Fruit fly (Drosophila melanogaster) whole organism, embryonic: ENCODE measurements around the gene CG42578.

ENCODE experiments used
- Adf1 ChIP-seq: fragments of 200-800 bp; sonication (Bioruptor generic); IDR thresholded peaks from 2 replicates; pipeline ENCODE4 v1.3.6; 2022; ENCODE audit warnings: missing biosample characterization, missing genetic modification characterization
- Antp ChIP-seq: fragments of 200-800 bp; sonication (Bioruptor generic); optimal IDR thresholded peaks from 3 replicates; lab custom pipeline; 2016; ENCODE audit warnings: missing biosample characterization, missing genetic modification characterization
- CG10979 ChIP-seq: fragments of 200-800 bp; sonication (Bioruptor generic); optimal IDR thresholded peaks from 2 replicates; lab custom pipeline; 2018; ENCODE audit warnings: missing biosample characterization, mild to moderate bottlenecking, missing genetic modification characterization, moderate library complexity
- CG13624 ChIP-seq: fragments of 200-800 bp; sonication (Bioruptor generic); optimal IDR thresholded peaks from 2 replicates; lab custom pipeline; 2016; ENCODE audit warnings: missing biosample characterization, missing genetic modification characterization
- CG13894 ChIP-seq: fragments of 200-800 bp; sonication (Bioruptor generic); optimal IDR thresholded peaks from 3 replicates; lab custom pipeline; 2018; ENCODE audit warnings: missing biosample characterization, mild to moderate bottlenecking, missing genetic modification characterization, moderate library complexity
- CG14014 ChIP-seq: fragments of 200-800 bp; sonication (Bioruptor generic); IDR thresholded peaks from 2 replicates; pipeline ENCODE4 v1.3.6; 2022; ENCODE audit warnings: missing biosample characterization, missing genetic modification characterization
- CG15269 ChIP-seq: fragments of 200-800 bp; sonication (Bioruptor generic); optimal IDR thresholded peaks from 2 replicates; lab custom pipeline; 2018; ENCODE audit warnings: missing biosample characterization, mild to moderate bottlenecking, missing genetic modification characterization, moderate library complexity
- CG18262 ChIP-seq: fragments of 200-800 bp; optimal IDR thresholded peaks from 3 replicates; lab custom pipeline; 2019; ENCODE audit warnings: missing biosample characterization, mild to moderate bottlenecking, missing genetic modification characterization, moderate library complexity
- CG2202 ChIP-seq: fragments of 200-800 bp; sonication (Bioruptor generic); optimal IDR thresholded peaks from 2 replicates; lab custom pipeline; 2018; ENCODE audit warnings: missing biosample characterization, mild to moderate bottlenecking, missing genetic modification characterization
- CG2678 ChIP-seq: fragments of 200-800 bp; sonication (Bioruptor generic); optimal IDR thresholded peaks from 3 replicates; lab custom pipeline; 2019; ENCODE audit warnings: missing biosample characterization, mild to moderate bottlenecking, missing genetic modification characterization, moderate library complexity
- CG30403 ChIP-seq: fragments of 200-800 bp; sonication (Bioruptor generic); optimal IDR thresholded peaks from 3 replicates; lab custom pipeline; 2016; ENCODE audit warnings: missing biosample characterization, missing genetic modification characterization
- CG32767 ChIP-seq: fragments of 200-800 bp; sonication (Bioruptor generic); IDR thresholded peaks from 2 replicates; pipeline ENCODE4 v1.3.6; 2022; ENCODE audit warnings: missing biosample characterization, missing genetic modification characterization
- CG34376 ChIP-seq: fragments of 200-800 bp; sonication (Bioruptor generic); optimal IDR thresholded peaks from 2 replicates; lab custom pipeline; 2018; ENCODE audit warnings: missing biosample characterization, mild to moderate bottlenecking, missing genetic modification characterization
- CG5245 ChIP-seq: fragments of 200-800 bp; sonication (Bioruptor generic); optimal IDR thresholded peaks from 3 replicates; lab custom pipeline; 2016; ENCODE audit warnings: missing biosample characterization, missing genetic modification characterization
- CG6791 ChIP-seq: fragments of 200-800 bp; sonication (Bioruptor generic); IDR thresholded peaks from 3 replicates; pipeline ENCODE4 v1.3.6; 2022; ENCODE audit warnings: missing biosample characterization, missing genetic modification characterization; ENCODE audit not compliant: partially characterized antibody
- CG7357 ChIP-seq: fragments of 200-800 bp; sonication (Bioruptor generic); IDR thresholded peaks from 3 replicates; pipeline ENCODE4 v1.3.6; 2022; ENCODE audit warnings: missing biosample characterization, missing genetic modification characterization
- CG7839 ChIP-seq: fragments of 200-800 bp; sonication (Bioruptor generic); optimal IDR thresholded peaks from 3 replicates; lab custom pipeline; 2018; ENCODE audit warnings: missing biosample characterization, mild to moderate bottlenecking, missing genetic modification characterization, moderate library complexity
- CG8924 ChIP-seq: fragments of 200-800 bp; optimal IDR thresholded peaks from 3 replicates; lab custom pipeline; 2019; ENCODE audit warnings: missing biosample characterization, mild to moderate bottlenecking, missing genetic modification characterization, moderate library complexity
- CG9817 ChIP-seq: fragments of 200-800 bp; sonication (Bioruptor generic); optimal IDR thresholded peaks from 2 replicates; lab custom pipeline; 2018; ENCODE audit warnings: missing biosample characterization, mild to moderate bottlenecking, missing genetic modification characterization, moderate library complexity
- E2f2 ChIP-seq: fragments of 200-800 bp; sonication (Bioruptor generic); IDR thresholded peaks from 2 replicates; pipeline ENCODE4 v1.3.6; 2022; ENCODE audit warnings: missing biosample characterization, missing genetic modification characterization
- H2.0 ChIP-seq: fragments of 200-800 bp; sonication (Bioruptor generic); IDR thresholded peaks from 2 replicates; pipeline ENCODE4 v1.3.6; 2022; ENCODE audit warnings: missing biosample characterization, missing genetic modification characterization
- HLH54F ChIP-seq: fragments of 200-800 bp; sonication (Bioruptor generic); optimal IDR thresholded peaks from 3 replicates; lab custom pipeline; 2016; ENCODE audit warnings: missing biosample characterization, missing genetic modification characterization
- HmgZ ChIP-seq: fragments of 200-800 bp; sonication (Bioruptor generic); optimal IDR thresholded peaks from 2 replicates; lab custom pipeline; 2018; ENCODE audit warnings: missing biosample characterization, mild to moderate bottlenecking, missing genetic modification characterization
- Hmr ChIP-seq: fragments of 200-800 bp; sonication (Bioruptor generic); optimal IDR thresholded peaks from 3 replicates; lab custom pipeline; 2017; ENCODE audit warnings: mild to moderate bottlenecking, missing biosample characterization, missing genetic modification reagents, missing genetic modification characterization
- Myb ChIP-seq: fragments of 200-800 bp; sonication (Bioruptor generic); optimal IDR thresholded peaks from 2 replicates; lab custom pipeline; 2016; ENCODE audit warnings: missing biosample characterization, missing genetic modification characterization
- Nf-YA ChIP-seq: fragments of 200-800 bp; sonication (Bioruptor generic); IDR thresholded peaks from 2 replicates; pipeline ENCODE4 v1.3.6; 2022; ENCODE audit warnings: missing biosample characterization, missing genetic modification characterization
- Usf ChIP-seq: fragments of 200-800 bp; sonication (Bioruptor generic); optimal IDR thresholded peaks from 2 replicates; lab custom pipeline; 2017; ENCODE audit warnings: missing genotype, missing biosample characterization, missing genetic modification characterization
- Vsx1 ChIP-seq: fragments of 200-800 bp; sonication (Bioruptor generic); optimal IDR thresholded peaks from 2 replicates; lab custom pipeline; 2017; ENCODE audit warnings: missing biosample characterization, mild to moderate bottlenecking, missing genetic modification characterization, missing genetic modification reagents
- bab2 ChIP-seq: fragments of 200-800 bp; sonication (Bioruptor generic); optimal IDR thresholded peaks from 2 replicates; lab custom pipeline; 2016; ENCODE audit warnings: missing biosample characterization, missing genetic modification characterization
- ci ChIP-seq: fragments of 200-800 bp; sonication (Bioruptor generic); IDR thresholded peaks from 3 replicates; pipeline ENCODE4 v1.3.6; 2022; ENCODE audit warnings: missing biosample characterization, missing genetic modification characterization
- cwo ChIP-seq: fragments of 200-800 bp; sonication (Bioruptor generic); optimal IDR thresholded peaks from 3 replicates; lab custom pipeline; 2017; ENCODE audit warnings: missing biosample characterization, missing genetic modification characterization, mild to moderate bottlenecking, moderate library complexity, missing genetic modification reagents
- danr ChIP-seq: fragments of 200-800 bp; sonication (Bioruptor generic); IDR thresholded peaks from 2 replicates; pipeline ENCODE4 v1.3.6; 2022; ENCODE audit warnings: missing biosample characterization, missing genetic modification characterization
- dysf ChIP-seq: fragments of 200-800 bp; sonication (Bioruptor generic); IDR thresholded peaks from 3 replicates; pipeline ENCODE4 v1.3.6; 2022; ENCODE audit warnings: missing biosample characterization, missing genetic modification characterization
- exex ChIP-seq: fragments of 200-800 bp; sonication (Bioruptor generic); optimal IDR thresholded peaks from 4 replicates; lab custom pipeline; 2018; ENCODE audit warnings: missing biosample characterization, mild to moderate bottlenecking, missing genetic modification characterization, moderate library complexity
- eyg ChIP-seq: fragments of 200-800 bp; sonication (Bioruptor generic); optimal IDR thresholded peaks from 3 replicates; lab custom pipeline; 2016; ENCODE audit warnings: missing biosample characterization, missing genetic modification characterization
- fd3F ChIP-seq: fragments of 200-800 bp; sonication (Bioruptor generic); optimal IDR thresholded peaks from 2 replicates; lab custom pipeline; 2018; ENCODE audit warnings: missing biosample characterization, mild to moderate bottlenecking, missing genetic modification characterization, moderate library complexity
- fu2 ChIP-seq: fragments of 200-800 bp; sonication (Bioruptor generic); optimal IDR thresholded peaks from 2 replicates; lab custom pipeline; 2016; ENCODE audit warnings: missing biosample characterization, missing genetic modification characterization
- gcm2 ChIP-seq: fragments of 200-800 bp; sonication (Bioruptor generic); optimal IDR thresholded peaks from 2 replicates; lab custom pipeline; 2016; ENCODE audit warnings: missing biosample characterization, missing genetic modification characterization
- gro ChIP-seq: fragments of 200-800 bp; sonication (Bioruptor generic); optimal IDR thresholded peaks from 2 replicates; lab custom pipeline; 2016; ENCODE audit warnings: missing biosample characterization, missing genetic modification characterization
- lab ChIP-seq: fragments of 200-800 bp; sonication (Bioruptor generic); optimal IDR thresholded peaks from 3 replicates; lab custom pipeline; 2017; ENCODE audit warnings: missing biosample characterization, missing genetic modification characterization, mild to moderate bottlenecking, moderate library complexity, missing genetic modification reagents
- oc ChIP-seq: fragments of 200-800 bp; sonication (Bioruptor generic); optimal IDR thresholded peaks from 2 replicates; lab custom pipeline; 2018; ENCODE audit warnings: missing biosample characterization, mild to moderate bottlenecking, missing genetic modification characterization, moderate library complexity
- pho ChIP-seq: fragments of 200-800 bp; sonication (Bioruptor generic); optimal IDR thresholded peaks from 2 replicates; lab custom pipeline; 2016; ENCODE audit warnings: missing biosample characterization, missing genetic modification characterization
- rib ChIP-seq: fragments of 200-800 bp; sonication (Bioruptor generic); IDR thresholded peaks from 2 replicates; pipeline ENCODE4 v1.3.6; 2022; ENCODE audit warnings: missing biosample characterization, missing genetic modification characterization
- schlank ChIP-seq: fragments of 200-800 bp; sonication (Bioruptor generic); optimal IDR thresholded peaks from 2 replicates; lab custom pipeline; 2018; ENCODE audit warnings: missing biosample characterization, mild to moderate bottlenecking, missing genetic modification characterization
- sd ChIP-seq: fragments of 200-800 bp; sonication (Bioruptor generic); optimal IDR thresholded peaks from 3 replicates; lab custom pipeline; 2018; ENCODE audit warnings: missing biosample characterization, mild to moderate bottlenecking, missing genetic modification characterization, moderate library complexity
- sisA ChIP-seq: fragments of 200-800 bp; sonication (Bioruptor generic); IDR thresholded peaks from 2 replicates; pipeline ENCODE4 v1.3.6; 2022; ENCODE audit warnings: missing biosample characterization, missing genetic modification characterization
- slp2 ChIP-seq: fragments of 200-800 bp; sonication (Bioruptor generic); optimal IDR thresholded peaks from 2 replicates; lab custom pipeline; 2016; ENCODE audit warnings: missing biosample characterization, missing genetic modification characterization
- unc-4 ChIP-seq: fragments of 200-800 bp; sonication (Bioruptor generic); IDR thresholded peaks from 2 replicates; pipeline ENCODE4 v1.3.6; 2022; ENCODE audit warnings: missing biosample characterization, missing genetic modification characterization; ENCODE audit not compliant: partially characterized antibody

The CG42578 gene

dm6 chrX:20433345-20434332 lies 12.5 kb upstream of the CG42578 start, which contains the start of gene CG1695 (continued):
- TF ChIP-seq oc (tag; lab: Kevin White, UChicago) (no peak), CG7357 (0 out of 3 replicates have a peak, but pooled peaks have one; percentile 5), fu2 (GFP tag; lab: Kevin White, UChicago) (peak; percentile 13), sd (peak; percentile 84), H2.0 (GFP tag; lab: Robert Waterston, UW) (0 out of 2 replicates have a peak, but pooled peaks have one; percentile 11), ci (GFP tag; lab: Robert Waterston, UW) (peak; percentile 48; the same call in 1 of the 3 replicates), dysf (GFP tag; lab: Robert Waterston, UW) (0 out of 3 replicates have a peak, but pooled peaks have one; percentile 28), fd3F (GFP tag; lab: Kevin White, UChicago) (peak; percentile 13), bab2 (GFP tag; lab: Kevin White, UChicago) (peak; percentile 24), lab (GFP tag; lab: Kevin White, UChicago) (peak; percentile 34), CG2678 (tag; lab: Kevin White, UChicago) (peak; percentile 56), Vsx1 (no peak), CG15269 (tag; lab: Kevin White, UChicago) (peak; percentile 32), Myb (GFP tag; lab: Kevin White, UChicago) (peak; percentile 22), CG30403 (GFP tag; lab: Kevin White, UChicago) (peak; percentile 53), E2f2 (GFP tag; lab: Robert Waterston, UW) (peak; percentile 35; the same call in 1 of the 2 replicates), danr (GFP tag; lab: Robert Waterston, UW) (no peak), Adf1 (peak; percentile 97), CG5245 (GFP tag; lab: Kevin White, UChicago) (no peak)

DNA sequence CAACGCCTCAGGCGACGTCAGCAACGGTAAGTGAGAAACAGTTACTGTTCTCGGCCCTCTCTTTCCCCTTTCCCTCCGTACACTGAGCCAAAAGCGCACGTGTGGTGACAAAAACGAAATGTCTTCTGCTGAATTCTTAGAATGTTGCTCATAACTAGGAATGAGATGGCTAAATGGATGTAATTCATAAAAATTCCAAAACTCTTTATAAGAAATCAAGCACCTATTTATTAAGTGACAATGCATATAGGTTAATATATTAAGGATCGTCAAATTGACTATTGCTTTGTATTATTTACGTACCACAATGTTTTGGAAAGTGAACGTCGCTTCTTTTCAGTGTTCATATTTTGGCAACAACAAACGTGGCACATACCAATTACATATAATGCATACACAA lies 11.6 kb upstream of the CG42578 start:
- no peak for TF ChIP-seq gcm2 (GFP tag; lab: Kevin White, UChicago)
- no peak for TF ChIP-seq CG13624 (GFP tag; lab: Kevin White, UChicago)
- TF ChIP-seq eyg (GFP tag; lab: Kevin White, UChicago): no peak
- TF ChIP-seq CG14014 (GFP tag; lab: Robert Waterston, UW): 0 out of 2 replicates have a peak, but pooled peaks have one; percentile 16
- peak; percentile 23 for TF ChIP-seq Antp (GFP tag; lab: Kevin White, UChicago)
- TF ChIP-seq sisA: 0 out of 2 replicates have a peak, but pooled peaks have one; percentile 22
- peak; percentile 5 for TF ChIP-seq schlank
- peak; percentile 35 for TF ChIP-seq CG34376 (GFP tag; lab: Kevin White, UChicago)
- TF ChIP-seq Hmr (GFP tag; lab: Kevin White, UChicago): peak; percentile 68
- peak; percentile 26 for TF ChIP-seq HLH54F (GFP tag; lab: Kevin White, UChicago)
- TF ChIP-seq Usf (GFP tag; lab: Kevin White, UChicago): no peak
- no peak for TF ChIP-seq rib
- TF ChIP-seq CG32767 (GFP tag; lab: Robert Waterston, UW): no peak
- no peak for TF ChIP-seq CG2202 (tag; lab: Kevin White, UChicago)
- peak; percentile 41 for TF ChIP-seq CG7839 (tag; lab: Kevin White, UChicago)
- TF ChIP-seq gro (GFP tag; lab: Kevin White, UChicago): peak; percentile 5
- TF ChIP-seq exex (tag; lab: Kevin White, UChicago): no peak
- no peak for TF ChIP-seq CG18262 (tag; lab: Kevin White, UChicago)
- TF ChIP-seq unc-4 (GFP tag; lab: Robert Waterston, UW): no peak
- TF ChIP-seq CG6791 (GFP tag; lab: Robert Waterston, UW): no peak
- TF ChIP-seq CG10979 (tag; lab: Kevin White, UChicago): no peak
- peak; percentile 43 for TF ChIP-seq HmgZ
- TF ChIP-seq CG8924 (tag; lab: Kevin White, UChicago): peak; percentile 13
- TF ChIP-seq CG13894: peak; percentile 30
- TF ChIP-seq Nf-YA: no peak
- no peak for TF ChIP-seq slp2 (GFP tag; lab: Kevin White, UChicago)
- peak; percentile 43 for TF ChIP-seq pho (GFP tag; lab: Kevin White, UChicago)
- TF ChIP-seq CG9817 (tag; lab: Kevin White, UChicago): peak; percentile 40
- peak; percentile 39 for TF ChIP-seq cwo (GFP tag; lab: Kevin White, UChicago)
